Worm (Caenorhabditis elegans): ENCODE data around the gene pxl-1.

pxl-1 gene

DNA sequence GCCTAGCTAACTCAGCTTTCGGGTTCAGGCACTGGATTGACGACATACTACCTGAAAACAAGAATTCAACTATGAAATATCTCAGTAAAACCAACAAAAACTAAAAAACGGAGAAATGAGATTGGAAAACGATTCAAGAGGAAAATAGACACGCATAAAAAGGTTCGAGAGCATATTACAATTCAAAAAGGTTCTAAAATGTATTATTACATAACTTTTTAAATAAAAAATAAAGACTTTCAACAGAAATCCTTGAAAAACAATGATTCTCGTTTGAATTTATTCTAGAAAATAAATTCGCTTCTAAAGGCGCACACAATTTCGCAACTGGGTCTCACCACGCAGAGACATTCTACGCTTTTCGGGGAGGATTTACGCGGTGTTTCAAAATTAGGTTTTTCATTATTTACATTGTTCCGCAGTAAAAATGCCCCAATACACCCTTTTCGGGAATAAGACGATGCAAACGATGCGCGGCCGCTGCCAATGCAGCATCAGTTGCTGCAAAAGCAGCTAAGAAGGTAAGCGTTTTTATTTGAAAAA lies 40.1 kb downstream of the pxl-1 start, which contains the start of the genes cct-6 and alh-9 (continued):
- no peak for TF ChIP-seq rpc-1 (optimal IDR thresholded peaks at IDR 0.05)
- TF ChIP-seq rpc-1 (tag; optimal IDR thresholded peaks at IDR 0.05) = no peak
- TF ChIP-seq tlf-1 (GFP tag; optimal IDR thresholded peaks at IDR 0.05) = no peak
- peak; percentile 11 for TF ChIP-seq nhr-80 (tag; optimal IDR thresholded peaks at IDR 0.05)
- TF ChIP-seq xnd-1 (tag; optimal IDR thresholded peaks at IDR 0.05) = no peak
- no peak for TF ChIP-seq egl-18 (GFP tag; IDR thresholded peaks at IDR 0.05)
- no peak for TF ChIP-seq B0035.1 (tag; optimal IDR thresholded peaks at IDR 0.05)
- TF ChIP-seq madf-8 (GFP tag; conservative IDR thresholded peaks at IDR 0.05) = no peak
- no peak for TF ChIP-seq lsy-27 (tag; optimal IDR thresholded peaks at IDR 0.05; ENCODE audit: borderline replicate concordance, insufficient read depth)
- TF ChIP-seq attf-5 (GFP tag; optimal IDR thresholded peaks at IDR 0.05) = peak; percentile 64
- TF ChIP-seq attf-6 (GFP tag; IDR thresholded peaks at IDR 0.05) = no peak
- no peak for TF ChIP-seq ama-1 (optimal IDR thresholded peaks at IDR 0.05)
- no peak for TF ChIP-seq ama-1 (GFP tag; optimal IDR thresholded peaks at IDR 0.05)
- TF ChIP-seq let-526 (GFP tag; IDR thresholded peaks at IDR 0.05) = no peak
- no peak for TF ChIP-seq rcor-1 (GFP tag; IDR thresholded peaks at IDR 0.05)
- TF ChIP-seq rec-8 (tag; optimal IDR thresholded peaks at IDR 0.05) = no peak
- TF ChIP-seq nhr-90 (tag; optimal IDR thresholded peaks at IDR 0.05) = no peak
- TF ChIP-seq mcd-1 (GFP tag; IDR thresholded peaks at IDR 0.05) = peak; percentile 58
- no peak for TF ChIP-seq Y67H2A.10 (GFP tag; conservative IDR thresholded peaks at IDR 0.05)
- no peak for TF ChIP-seq egl-44 (GFP tag; IDR thresholded peaks at IDR 0.05)
- no peak for TF ChIP-seq egrh-3 (GFP tag; IDR thresholded peaks at IDR 0.05)
- TF ChIP-seq ztf-18 (tag; optimal IDR thresholded peaks at IDR 0.05) = no peak
- peak; percentile 93 for TF ChIP-seq F33H1.4 (GFP tag; IDR thresholded peaks at IDR 0.05)
- no peak for TF ChIP-seq F55B11.4 (tag; optimal IDR thresholded peaks at IDR 0.05; ENCODE audit: borderline replicate concordance, insufficient read depth)
- no peak for TF ChIP-seq cebp-2 (GFP tag; IDR thresholded peaks at IDR 0.05)
- no peak for TF ChIP-seq hmg-20 (GFP tag; IDR thresholded peaks at IDR 0.05)
- TF ChIP-seq lag-1 (GFP tag; IDR thresholded peaks at IDR 0.05) = no peak
- TF ChIP-seq C17E4.6 (GFP tag; IDR thresholded peaks at IDR 0.05) = no peak
- TF ChIP-seq lir-1 (GFP tag; conservative IDR thresholded peaks at IDR 0.05) = no peak
- peak; percentile 81 for TF ChIP-seq dpl-1 (GFP tag; optimal IDR thresholded peaks at IDR 0.05)
- peak; percentile 37; the same call in 1 of the 2 replicates for TF ChIP-seq hmg-1.2 (GFP tag; IDR thresholded peaks at IDR 0.05)
- TF ChIP-seq F49E8.2 (tag; optimal IDR thresholded peaks at IDR 0.05; ENCODE audit: insufficient read depth) = no peak
- no peak for TF ChIP-seq B0261.1 (tag; optimal IDR thresholded peaks at IDR 0.05)
- TF ChIP-seq cebp-1 (GFP tag; IDR thresholded peaks at IDR 0.05) = peak; percentile 68; the same call in 1 of the 2 replicates
- peak; percentile 94 for TF ChIP-seq cebp-1 (tag; optimal IDR thresholded peaks at IDR 0.05)
- no peak for TF ChIP-seq madf-3 (GFP tag; IDR thresholded peaks at IDR 0.05)
- no peak for TF ChIP-seq Y53F4B.3 (GFP tag; IDR thresholded peaks at IDR 0.05)
- TF ChIP-seq ekl-4 (GFP tag; IDR thresholded peaks at IDR 0.05) = peak; percentile 23; the same call in 1 of the 2 replicates
- TF ChIP-seq nhr-120 (GFP tag; IDR thresholded peaks at IDR 0.05) = no peak
- peak; percentile 62; the same call in 1 of the 2 replicates for TF ChIP-seq madf-6 (GFP tag; IDR thresholded peaks at IDR 0.05)
- TF ChIP-seq die-1 (tag; optimal IDR thresholded peaks at IDR 0.05) = no peak
- peak; percentile 2 for TF ChIP-seq madf-10 (tag; optimal IDR thresholded peaks at IDR 0.05)
- TF ChIP-seq pbrm-1 (GFP tag; IDR thresholded peaks at IDR 0.05) = peak; percentile 64; the same call in 1 of the 2 replicates
- TF ChIP-seq tbp1 (GFP tag; optimal IDR thresholded peaks at IDR 0.05) = peak; percentile 44
- TF ChIP-seq snpc-3.4 (tag; optimal IDR thresholded peaks at IDR 0.05) = peak; percentile 62
- peak; percentile 61 for TF ChIP-seq F23B12.7 (tag; optimal IDR thresholded peaks at IDR 0.05; ENCODE audit: insufficient read depth)
- no peak for TF ChIP-seq tbx-9 (tag; optimal IDR thresholded peaks at IDR 0.05; ENCODE audit: borderline replicate concordance)
- TF ChIP-seq T07F8.4 (tag; optimal IDR thresholded peaks at IDR 0.05) = no peak
- TF ChIP-seq nfya-2 (GFP tag; IDR thresholded peaks at IDR 0.05) = no peak

Measured in whole organism, young adult.